Worm (Caenorhabditis elegans) whole organism, young adult: ENCODE measurements around the gene F18E3.13.

ENCODE experiments used
- B0019.2 ChIP-seq: fragments of 200-800 bp; sonication (Bioruptor generic); conservative IDR thresholded peaks from 2 replicates; pipeline ENCODE4 v1.3.6; 2022; ENCODE audit warnings: missing genetic modification reagents, missing genetic modification characterization, missing compliant biosample characterization
- B0035.1 ChIP-seq: sonication (generic microtip); optimal IDR thresholded peaks from 2 replicates; lab custom pipeline; 2016; ENCODE audit warnings: missing genetic modification characterization, mild to moderate bottlenecking, missing compliant biosample characterization, missing genotype, missing genetic modification reagents
- B0336.3 ChIP-seq: fragments of 200-800 bp; sonication (Bioruptor generic); IDR thresholded peaks from 2 replicates; pipeline ENCODE4 v1.3.6; 2022; ENCODE audit warnings: missing genetic modification characterization, missing compliant biosample characterization
- F33H1.4 ChIP-seq: fragments of 200-800 bp; sonication (Bioruptor generic); IDR thresholded peaks from 2 replicates; pipeline ENCODE4 v1.3.6; 2022; ENCODE audit warnings: missing genetic modification reagents, missing genetic modification characterization, missing compliant biosample characterization
- F55B11.4 ChIP-seq: sonication (generic microtip); optimal IDR thresholded peaks from 2 replicates; lab custom pipeline; 2016; ENCODE audit warnings: missing compliant biosample characterization, missing genetic modification characterization, borderline replicate concordance; ENCODE audit not compliant: insufficient read depth
- T07F8.4 ChIP-seq: sonication (generic microtip); optimal IDR thresholded peaks from 2 replicates; lab custom pipeline; 2016; ENCODE audit warnings: mild to moderate bottlenecking, missing genetic modification characterization, moderate library complexity, missing compliant biosample characterization
- Y53F4B.3 ChIP-seq: fragments of 200-800 bp; sonication (Bioruptor generic); IDR thresholded peaks from 2 replicates; pipeline ENCODE4 v1.3.6; 2022; ENCODE audit warnings: missing genetic modification reagents, missing genetic modification characterization, missing compliant biosample characterization
- Y56A3A.18 ChIP-seq: fragments of 200-800 bp; sonication (Bioruptor generic); IDR thresholded peaks from 2 replicates; pipeline ENCODE4 v1.3.6; 2022; ENCODE audit warnings: missing genetic modification reagents, missing genetic modification characterization, missing compliant biosample characterization
- ZK185.1 ChIP-seq: sonication (generic microtip); optimal IDR thresholded peaks from 2 replicates; lab custom pipeline; 2016; ENCODE audit warnings: mild to moderate bottlenecking, missing genetic modification characterization, missing compliant biosample characterization; ENCODE audit not compliant: poor library complexity, severe bottlenecking
- ama-1 ChIP-seq, 3 experiments: fragments of 150-350 bp in 1 of 3; sonication (generic microtip) in 2 of 3; optimal IDR thresholded peaks; 2 replicates each; lab custom pipeline; 2014 to 2018; ENCODE audit warnings: missing biosample characterization in 2 of 3, missing genetic modification characterization in 2 of 3, missing genetic modification reagents in 2 of 3
- attf-3 ChIP-seq: fragments of 200-800 bp; sonication (Bioruptor generic); conservative IDR thresholded peaks from 2 replicates; pipeline ENCODE4 v1.3.6; 2022; ENCODE audit warnings: missing genetic modification reagents, missing genetic modification characterization, missing compliant biosample characterization
- bed-1 ChIP-seq: fragments of 200-800 bp; sonication (Bioruptor generic); IDR thresholded peaks from 2 replicates; pipeline ENCODE4 v1.3.6; 2022; ENCODE audit warnings: missing genetic modification reagents, missing genetic modification characterization, missing compliant biosample characterization
- cebp-1 ChIP-seq, 2 experiments: fragments of 200-800 bp in 1 of 2; sonication (Bioruptor generic) in 1 of 2; sonication (generic microtip) in 1 of 2; IDR thresholded peaks in 1 of 2; optimal IDR thresholded peaks in 1 of 2; 2 replicates each; pipeline versions ENCODE4 v1.3.6 to Lab custom; 2017 to 2022; ENCODE audit warnings: missing compliant biosample characterization in 2 of 2, missing genetic modification characterization in 2 of 2, mild to moderate bottlenecking in 1 of 2, missing genetic modification reagents in 1 of 2, moderate library complexity in 1 of 2
- cebp-2 ChIP-seq: fragments of 200-800 bp; sonication (Bioruptor generic); IDR thresholded peaks from 2 replicates; pipeline ENCODE4 v1.3.6; 2022; ENCODE audit warnings: missing genetic modification characterization, missing compliant biosample characterization
- ceh-27 ChIP-seq: fragments of 200-800 bp; sonication (Bioruptor generic); optimal IDR thresholded peaks from 2 replicates; lab custom pipeline; 2018; ENCODE audit warnings: mild to moderate bottlenecking, missing genetic modification characterization, moderate library complexity, missing compliant biosample characterization
- egl-18 ChIP-seq: fragments of 200-800 bp; sonication (Bioruptor generic); IDR thresholded peaks from 2 replicates; pipeline ENCODE4 v1.3.6; 2022; ENCODE audit warnings: missing genetic modification reagents, missing genetic modification characterization, missing compliant biosample characterization
- egl-44 ChIP-seq: fragments of 200-800 bp; sonication (Bioruptor generic); IDR thresholded peaks from 2 replicates; pipeline ENCODE4 v1.3.6; 2022; ENCODE audit warnings: missing genetic modification reagents, missing genetic modification characterization, missing compliant biosample characterization
- fkh-3 ChIP-seq: sonication (generic microtip); optimal IDR thresholded peaks from 2 replicates; lab custom pipeline; 2016; ENCODE audit warnings: mild to moderate bottlenecking, missing genetic modification characterization, missing compliant biosample characterization
- him-1 ChIP-seq: sonication (generic microtip); optimal IDR thresholded peaks from 2 replicates; lab custom pipeline; 2016; ENCODE audit warnings: missing genotype, missing genetic modification reagents, missing genetic modification characterization, missing compliant biosample characterization
- hrde-1 ChIP-seq: sonication (generic microtip); optimal IDR thresholded peaks from 2 replicates; lab custom pipeline; 2016; ENCODE audit warnings: missing genetic modification characterization, mild to moderate bottlenecking, missing compliant biosample characterization, moderate library complexity, missing genotype, missing genetic modification reagents, borderline replicate concordance
- hsf-1 ChIP-seq: fragments of 200-800 bp; sonication (Bioruptor generic); IDR thresholded peaks from 2 replicates; pipeline ENCODE4 v1.3.6; 2022; ENCODE audit warnings: missing genetic modification reagents, missing genetic modification characterization, missing compliant biosample characterization
- let-526 ChIP-seq: fragments of 200-800 bp; sonication (Bioruptor generic); IDR thresholded peaks from 2 replicates; pipeline ENCODE4 v1.3.6; 2022; ENCODE audit warnings: missing genetic modification reagents, missing genetic modification characterization, missing compliant biosample characterization
- lin-26 ChIP-seq: fragments of 200-800 bp; sonication (Bioruptor generic); IDR thresholded peaks from 2 replicates; pipeline ENCODE4 v1.3.6; 2022; ENCODE audit warnings: missing genetic modification reagents, missing genetic modification characterization, missing compliant biosample characterization
- lir-1 ChIP-seq: fragments of 200-800 bp; sonication (Bioruptor generic); conservative IDR thresholded peaks from 2 replicates; pipeline ENCODE4 v1.3.6; 2022; ENCODE audit warnings: missing genetic modification reagents, missing genetic modification characterization, missing compliant biosample characterization
- lsl-1 ChIP-seq: fragments of 200-800 bp; sonication (Bioruptor generic); optimal IDR thresholded peaks from 2 replicates; lab custom pipeline; 2018; ENCODE audit warnings: mild to moderate bottlenecking, missing genetic modification characterization, moderate library complexity, missing compliant biosample characterization
- madf-10 ChIP-seq: sonication (generic microtip); optimal IDR thresholded peaks from 2 replicates; lab custom pipeline; 2016; ENCODE audit warnings: mild to moderate bottlenecking, missing genetic modification characterization, missing compliant biosample characterization
- madf-3 ChIP-seq: fragments of 200-800 bp; sonication (Bioruptor generic); IDR thresholded peaks from 2 replicates; pipeline ENCODE4 v1.3.6; 2022; ENCODE audit warnings: missing genetic modification reagents, missing genetic modification characterization, missing compliant biosample characterization
- mel-28 ChIP-seq: sonication (generic microtip); optimal IDR thresholded peaks from 2 replicates; lab custom pipeline; 2016; ENCODE audit warnings: borderline replicate concordance, mild to moderate bottlenecking, missing genetic modification characterization, missing compliant biosample characterization
- nfya-2 ChIP-seq: fragments of 200-800 bp; sonication (Bioruptor generic); IDR thresholded peaks from 2 replicates; pipeline ENCODE4 v1.3.6; 2022; ENCODE audit warnings: missing genetic modification reagents, missing genetic modification characterization, missing compliant biosample characterization
- nhr-120 ChIP-seq: fragments of 200-800 bp; sonication (Bioruptor generic); IDR thresholded peaks from 2 replicates; pipeline ENCODE4 v1.3.6; 2022; ENCODE audit warnings: missing genetic modification characterization, missing compliant biosample characterization
- nhr-27 ChIP-seq: fragments of 200-800 bp; sonication (Bioruptor generic); optimal IDR thresholded peaks from 2 replicates; lab custom pipeline; 2018; ENCODE audit warnings: mild to moderate bottlenecking, missing genetic modification characterization, moderate library complexity, missing compliant biosample characterization
- nhr-90 ChIP-seq: sonication (generic microtip); optimal IDR thresholded peaks from 2 replicates; lab custom pipeline; 2016; ENCODE audit warnings: missing genotype, mild to moderate bottlenecking, missing genetic modification characterization, missing compliant biosample characterization
- rcor-1 ChIP-seq: fragments of 200-800 bp; sonication (Bioruptor generic); IDR thresholded peaks from 2 replicates; pipeline ENCODE4 v1.3.6; 2022; ENCODE audit warnings: missing genetic modification reagents, missing genetic modification characterization, missing compliant biosample characterization
- rec-8 ChIP-seq, 2 experiments: sonication (generic microtip); optimal IDR thresholded peaks; 2 replicates each; lab custom pipeline; 2016; ENCODE audit warnings: mild to moderate bottlenecking in 2 of 2, missing genetic modification characterization in 2 of 2, missing genetic modification reagents in 2 of 2, missing genotype in 2 of 2, missing biosample characterization in 1 of 2, missing compliant biosample characterization in 1 of 2, moderate library complexity in 1 of 2
- sdz-38 ChIP-seq: sonication (generic microtip); optimal IDR thresholded peaks from 2 replicates; lab custom pipeline; 2016; ENCODE audit warnings: missing genotype, missing genetic modification characterization, missing compliant biosample characterization
- sea-2 ChIP-seq: fragments of 200-800 bp; sonication (Bioruptor generic); IDR thresholded peaks from 2 replicates; pipeline ENCODE4 v1.3.6; 2022; ENCODE audit warnings: missing genetic modification characterization, missing compliant biosample characterization
- snpc-1.1 ChIP-seq: sonication (generic microtip); optimal IDR thresholded peaks from 2 replicates; lab custom pipeline; 2017; ENCODE audit warnings: missing genetic modification characterization, mild to moderate bottlenecking, missing compliant biosample characterization, antibody characterized with exemption, moderate library complexity, missing genotype, missing genetic modification reagents; ENCODE audit not compliant: insufficient read depth
- snpc-1.3 ChIP-seq: sonication (generic microtip); optimal IDR thresholded peaks from 2 replicates; lab custom pipeline; 2017; ENCODE audit warnings: missing genetic modification characterization, mild to moderate bottlenecking, missing compliant biosample characterization, antibody characterized with exemption, moderate library complexity, missing genotype, missing genetic modification reagents; ENCODE audit not compliant: insufficient read depth
- snpc-3.4 ChIP-seq: sonication (generic microtip); optimal IDR thresholded peaks from 2 replicates; lab custom pipeline; 2017; ENCODE audit warnings: missing genetic modification characterization, mild to moderate bottlenecking, missing compliant biosample characterization, antibody characterized with exemption, moderate library complexity, missing genotype, missing genetic modification reagents
- somi-1 ChIP-seq: fragments of 200-800 bp; sonication (Bioruptor generic); optimal IDR thresholded peaks from 2 replicates; lab custom pipeline; 2018; ENCODE audit warnings: mild to moderate bottlenecking, missing genetic modification characterization, missing compliant biosample characterization
- tbp1 ChIP-seq: fragments of 200-800 bp; sonication (Bioruptor generic); optimal IDR thresholded peaks from 2 replicates; lab custom pipeline; 2018; ENCODE audit warnings: mild to moderate bottlenecking, missing genetic modification characterization, missing compliant biosample characterization
- unc-130 ChIP-seq: sonication (generic microtip); optimal IDR thresholded peaks from 2 replicates; lab custom pipeline; 2016; ENCODE audit warnings: missing genetic modification reagents, missing genetic modification characterization, missing compliant biosample characterization
- zim-3 ChIP-seq: sonication (generic microtip); optimal IDR thresholded peaks from 2 replicates; lab custom pipeline; 2017; ENCODE audit warnings: mild to moderate bottlenecking, missing genetic modification characterization, moderate library complexity, missing compliant biosample characterization
- ztf-22 ChIP-seq: fragments of 200-800 bp; sonication (Bioruptor generic); optimal IDR thresholded peaks from 2 replicates; lab custom pipeline; 2018; ENCODE audit warnings: mild to moderate bottlenecking, missing genetic modification characterization, moderate library complexity, missing compliant biosample characterization
- ztf-25 ChIP-seq: fragments of 200-800 bp; sonication (Bioruptor generic); IDR thresholded peaks from 2 replicates; pipeline ENCODE4 v1.3.6; 2022; ENCODE audit warnings: missing genetic modification reagents, missing genetic modification characterization, missing compliant biosample characterization
- ztf-26 ChIP-seq: sonication (generic microtip); optimal IDR thresholded peaks from 2 replicates; lab custom pipeline; 2017; ENCODE audit warnings: missing genetic modification characterization, missing compliant biosample characterization
- ztf-28 ChIP-seq: fragments of 200-800 bp; sonication (Bioruptor generic); IDR thresholded peaks from 2 replicates; pipeline ENCODE4 v1.3.6; 2022; ENCODE audit warnings: missing genetic modification reagents, missing genetic modification characterization, missing compliant biosample characterization

F18E3.13 gene

DNA sequence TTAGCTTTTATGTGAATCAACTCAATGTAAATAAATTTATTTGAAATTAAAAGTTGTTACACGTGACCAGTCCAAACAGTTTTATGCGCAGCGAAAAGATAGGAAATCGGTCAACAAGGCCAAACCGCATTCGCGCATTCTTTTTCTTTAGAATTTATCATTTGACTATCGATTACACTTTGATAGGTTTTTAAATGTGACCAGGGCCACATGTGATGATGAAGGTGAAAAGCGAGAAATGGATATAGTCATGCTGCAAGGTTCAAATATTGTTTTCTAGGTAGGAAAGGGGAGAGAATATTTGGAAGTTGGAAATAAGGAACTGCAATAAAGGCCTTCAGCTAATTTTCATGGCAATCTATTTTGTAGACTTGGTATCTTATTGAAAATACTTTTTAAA is 20.9 kb downstream of the F18E3.13 start (continued):
- TF ChIP-seq hrde-1 (tag; lab: Kevin White, UChicago) (no peak), unc-130 (GFP tag; lab: Kevin White, UChicago) (no peak), attf-3 (GFP tag; lab: Robert Waterston, UW) (no peak), snpc-1.3 (tag; lab: Kevin White, UChicago) (no peak), hsf-1 (GFP tag; lab: Robert Waterston, UW) (no peak), ztf-28 (GFP tag; lab: Robert Waterston, UW) (no peak), nhr-90 (tag; lab: Kevin White, UChicago) (no peak), rec-8 (tag; optimal IDR thresholded peaks at IDR 0.05; lab: Kevin White, UChicago) (no peak), ceh-27 (GFP tag; lab: Kevin White, UChicago) (no peak), T07F8.4 (no peak), F55B11.4 (tag; lab: Kevin White, UChicago) (no peak), him-1 (no peak), nhr-120 (GFP tag; lab: Robert Waterston, UW) (no peak), egl-18 (no peak), madf-3 (GFP tag; lab: Robert Waterston, UW) (0 out of 2 replicates have a peak, but pooled peaks have one; percentile 24), snpc-1.1 (tag; lab: Kevin White, UChicago) (no peak), madf-10 (tag; lab: Kevin White, UChicago) (no peak), B0035.1 (no peak), snpc-3.4 (tag; lab: Kevin White, UChicago) (no peak), rcor-1 (no peak), zim-3 (tag; lab: Kevin White, UChicago) (no peak), mel-28 (no peak), Y56A3A.18 (no peak), let-526 (GFP tag; lab: Robert Waterston, UW) (no peak), sea-2 (GFP tag; lab: Robert Waterston, UW) (no peak), lir-1 (no peak), cebp-2 (GFP tag; lab: Robert Waterston, UW) (no peak), lin-26 (GFP tag; lab: Robert Waterston, UW) (peak; percentile 9; the same call in 1 of the 2 replicates), ztf-26 (tag; lab: Kevin White, UChicago) (no peak), B0336.3 (GFP tag; lab: Robert Waterston, UW) (no peak), bed-1 (no peak), fkh-3 (tag; lab: Kevin White, UChicago) (peak; percentile 12), ztf-22 (GFP tag; lab: Kevin White, UChicago) (no peak), lsl-1 (GFP tag; lab: Kevin White, UChicago) (no peak), egl-44 (GFP tag; lab: Robert Waterston, UW) (no peak), F33H1.4 (GFP tag; lab: Robert Waterston, UW) (no peak), ztf-25 (GFP tag; lab: Robert Waterston, UW) (no peak), tbp1 (GFP tag; lab: Kevin White, UChicago) (no peak), Y53F4B.3 (GFP tag; lab: Robert Waterston, UW) (no peak), somi-1 (GFP tag; lab: Kevin White, UChicago) (peak; percentile 4), ama-1 (optimal IDR thresholded peaks at IDR 0.05; lab: Kevin White, UChicago) (peak; percentile 74), ama-1 (GFP tag; optimal IDR thresholded peaks at IDR 0.05; lab: Kevin White, UChicago) (no peak), nfya-2 (GFP tag; lab: Robert Waterston, UW) (no peak), sdz-38 (tag; lab: Kevin White, UChicago) (no peak), B0019.2 (GFP tag; lab: Robert Waterston, UW) (no peak), ZK185.1 (tag; lab: Kevin White, UChicago) (peak; percentile 65), cebp-1 (GFP tag; IDR thresholded peaks at IDR 0.05; lab: Robert Waterston, UW) (0 out of 2 replicates have a peak, but pooled peaks have one; percentile 21), cebp-1 (tag; optimal IDR thresholded peaks at IDR 0.05; lab: Kevin White, UChicago) (no peak), nhr-27 (no peak)
